Worm (Caenorhabditis elegans) whole organism, L2 larva: ENCODE results near the gene F45G2.7.

ENCODE experiments used
- C34F6.9 ChIP-seq: fragments of 150-350 bp; optimal IDR thresholded peaks from 2 replicates; lab custom pipeline; 2014; ENCODE audit warnings: missing biosample characterization, missing genetic modification characterization
- ZK546.5 ChIP-seq: sonication (generic microtip); optimal IDR thresholded peaks from 2 replicates; lab custom pipeline; 2017; ENCODE audit warnings: missing biosample characterization, missing genetic modification characterization
- alr-1 ChIP-seq: fragments of 150-350 bp; optimal IDR thresholded peaks from 2 replicates; lab custom pipeline; 2014; ENCODE audit warnings: missing biosample characterization, missing genetic modification characterization
- aly-2 ChIP-seq: fragments of 150-350 bp; optimal IDR thresholded peaks from 2 replicates; lab custom pipeline; 2014; ENCODE audit warnings: missing biosample characterization, missing genetic modification characterization
- ama-1 ChIP-seq: fragments of 150-350 bp; optimal IDR thresholded peaks from 2 replicates; lab custom pipeline; 2018; ENCODE audit warnings: inconsistent platforms
- blmp-1 ChIP-seq: sonication (generic microtip); optimal IDR thresholded peaks from 2 replicates; lab custom pipeline; 2017; ENCODE audit warnings: missing genetic modification characterization, mild to moderate bottlenecking, missing compliant biosample characterization, antibody characterized with exemption, moderate library complexity; ENCODE audit not compliant: insufficient read depth
- ceh-16 ChIP-seq: fragments of 150-350 bp; optimal IDR thresholded peaks from 2 replicates; lab custom pipeline; 2014; ENCODE audit warnings: missing biosample characterization, missing genetic modification characterization
- crh-2 ChIP-seq: sonication (generic microtip); optimal IDR thresholded peaks from 2 replicates; lab custom pipeline; 2017; ENCODE audit warnings: missing biosample characterization, missing genetic modification characterization
- egl-27 ChIP-seq: sonication (generic microtip); optimal IDR thresholded peaks from 3 replicates; lab custom pipeline; 2017; ENCODE audit warnings: missing biosample characterization, missing genetic modification reagents, missing genetic modification characterization
- elt-1 ChIP-seq: fragments of 150-350 bp; optimal IDR thresholded peaks from 2 replicates; lab custom pipeline; 2014; ENCODE audit warnings: missing biosample characterization, missing genetic modification characterization
- lin-11 ChIP-seq: fragments of 150-350 bp; sonication (generic microtip); optimal IDR thresholded peaks from 2 replicates; lab custom pipeline; 2014; ENCODE audit warnings: missing biosample characterization, missing genetic modification characterization, inconsistent platforms, mixed read lengths
- lin-13 ChIP-seq: fragments of 150-350 bp; optimal IDR thresholded peaks from 2 replicates; lab custom pipeline; 2014; ENCODE audit warnings: missing biosample characterization, missing genetic modification reagents, missing genetic modification characterization
- lin-39 ChIP-seq: fragments of 150-350 bp; optimal IDR thresholded peaks from 2 replicates; lab custom pipeline; 2014; ENCODE audit warnings: missing biosample characterization, missing genetic modification reagents, missing genetic modification characterization
- lsy-2 ChIP-seq, 2 experiments: fragments of 150-350 bp in 1 of 2; sonication (generic microtip) in 1 of 2; optimal IDR thresholded peaks; 2 replicates each; lab custom pipeline; 2014 to 2017; ENCODE audit warnings: missing biosample characterization in 2 of 2, missing genetic modification characterization in 2 of 2
- mab-5 ChIP-seq: fragments of 150-350 bp; optimal IDR thresholded peaks from 2 replicates; lab custom pipeline; 2014; ENCODE audit warnings: missing biosample characterization, missing genetic modification characterization
- mdl-1 ChIP-seq, 2 experiments: fragments of 150-350 bp in 1 of 2; sonication (generic microtip) in 1 of 2; optimal IDR thresholded peaks; 2 replicates each; lab custom pipeline; 2017; ENCODE audit warnings: missing biosample characterization in 2 of 2, missing genetic modification characterization in 2 of 2
- nhr-10 ChIP-seq: sonication (generic microtip); optimal IDR thresholded peaks from 2 replicates; lab custom pipeline; 2017; ENCODE audit warnings: missing biosample characterization, missing genetic modification characterization
- nhr-11 ChIP-seq: fragments of 150-350 bp; optimal IDR thresholded peaks from 2 replicates; lab custom pipeline; 2014; ENCODE audit warnings: missing biosample characterization, missing genetic modification characterization
- nhr-129 ChIP-seq: fragments of 150-350 bp; optimal IDR thresholded peaks from 2 replicates; lab custom pipeline; 2014; ENCODE audit warnings: missing biosample characterization, missing genetic modification characterization
- nhr-237 ChIP-seq: fragments of 150-350 bp; optimal IDR thresholded peaks from 2 replicates; lab custom pipeline; 2014; ENCODE audit warnings: missing biosample characterization, missing genetic modification characterization
- nhr-77 ChIP-seq: fragments of 150-350 bp; optimal IDR thresholded peaks from 2 replicates; lab custom pipeline; 2014; ENCODE audit warnings: missing biosample characterization, missing genetic modification characterization
- peb-1 ChIP-seq: fragments of 150-350 bp; optimal IDR thresholded peaks from 2 replicates; lab custom pipeline; 2014; ENCODE audit warnings: missing biosample characterization, missing genetic modification characterization
- sem-4 ChIP-seq: fragments of 150-350 bp; optimal IDR thresholded peaks from 2 replicates; lab custom pipeline; 2014; ENCODE audit warnings: missing biosample characterization, missing genetic modification reagents, missing genetic modification characterization
- skn-1 ChIP-seq: sonication (generic microtip); optimal IDR thresholded peaks from 2 replicates; lab custom pipeline; 2017; ENCODE audit warnings: missing biosample characterization, missing genetic modification characterization
- sma-3 ChIP-seq: sonication (generic microtip); optimal IDR thresholded peaks from 2 replicates; lab custom pipeline; 2016; ENCODE audit warnings: missing genetic modification reagents, missing genetic modification characterization, missing compliant biosample characterization
- sma-9 ChIP-seq, 2 experiments: fragments of 150-350 bp in 1 of 2; sonication (generic microtip) in 1 of 2; optimal IDR thresholded peaks; 2 replicates each; lab custom pipeline; 2014 to 2016; ENCODE audit warnings: missing genetic modification characterization in 2 of 2, mild to moderate bottlenecking in 1 of 2, missing biosample characterization in 1 of 2, missing compliant biosample characterization in 1 of 2, missing genetic modification reagents in 1 of 2, moderate library complexity in 1 of 2
- snpc-4 ChIP-seq: fragments of 150-350 bp; optimal IDR thresholded peaks from 2 replicates; lab custom pipeline; 2014; ENCODE audit warnings: missing biosample characterization, missing genetic modification characterization
- unc-55 ChIP-seq: fragments of 150-350 bp; sonication (generic microtip); optimal IDR thresholded peaks from 3 replicates; lab custom pipeline; 2014; ENCODE audit warnings: missing biosample characterization, missing genetic modification reagents, missing genetic modification characterization
- unc-62 ChIP-seq: fragments of 150-350 bp; optimal IDR thresholded peaks from 2 replicates; lab custom pipeline; 2014; ENCODE audit warnings: missing biosample characterization, missing genetic modification reagents, missing genetic modification characterization
- zag-1 ChIP-seq: fragments of 150-350 bp; optimal IDR thresholded peaks from 2 replicates; lab custom pipeline; 2014; ENCODE audit warnings: missing biosample characterization, missing genetic modification characterization
- ztf-1 ChIP-seq: fragments of 200-800 bp; sonication (Bioruptor generic); conservative IDR thresholded peaks from 2 replicates; pipeline ENCODE4 v1.3.6; 2022; ENCODE audit warnings: missing genetic modification characterization, missing compliant biosample characterization

The F45G2.7 gene

ce11 chrIII:13462138-13462634 lies 27.9 kb upstream of the F45G2.7 start, which contains the start of the genes abcf-2 and T27E9.2:
abcf-2 (minus strand) TSS chrIII:13462238.
T27E9.2 (minus strand) TSS chrIII:13462584.
- TF ChIP-seq nhr-77, result no peak

ce11 chrIII:13461535-13461934 lies 27.2 kb upstream of the F45G2.7 start:
- TF ChIP-seq ztf-1 (no peak), crh-2 (tag; lab: Kevin White, UChicago) (no peak), skn-1 (no peak), sem-4 (tag; lab: Kevin White, UChicago) (no peak), peb-1 (tag; lab: Kevin White, UChicago) (no peak), egl-27 (no peak), sma-3 (GFP tag; lab: Kevin White, UChicago) (no peak), C34F6.9 (tag; lab: Kevin White, UChicago) (no peak), unc-55 (GFP tag; lab: Kevin White, UChicago) (no peak), lsy-2 (tag; optimal IDR thresholded peaks at IDR 0.05; lab: Kevin White, UChicago) (no peak), snpc-4 (tag; lab: Kevin White, UChicago) (no peak)
- TF ChIP-seq, all 48 proteins: peak for 0

ce11 chrIII:13458978-13459596 lies 24.8 kb upstream of the F45G2.7 start, which contains the start of gene tag-164:
tag-164 (plus strand) TSS chrIII:13459546.
- TF ChIP-seq nhr-10 (tag; lab: Kevin White, UChicago) (no peak), ama-1 (lab: Kevin White, UChicago) (no peak), elt-1 (tag; lab: Kevin White, UChicago) (no peak), ceh-16 (tag; lab: Kevin White, UChicago) (no peak), ZK546.5 (tag; lab: Kevin White, UChicago) (no peak), lin-11 (tag; lab: Kevin White, UChicago) (no peak)

- TF ChIP-seq skn-1, result no peak
- TF ChIP-seq ztf-1, result no peak
- TF ChIP-seq ama-1 (lab: Kevin White, UChicago), result peak; percentile 1
- no peak for TF ChIP-seq aly-2 (tag; lab: Kevin White, UChicago)
These were observed 23.0 kb upstream of the F45G2.7 start for ce11 chrIII:13457305-13457704.

ce11 chrIII:13455816-13456215 lies 21.5 kb upstream of the F45G2.7 start:
- no peak for TF ChIP-seq lin-39 (tag; lab: Kevin White, UChicago)
- TF ChIP-seq elt-1 (tag; lab: Kevin White, UChicago), result no peak
- peak; percentile 1 for TF ChIP-seq zag-1 (tag; lab: Kevin White, UChicago)
- TF ChIP-seq unc-62 (GFP tag; lab: Kevin White, UChicago), result no peak
- TF ChIP-seq unc-55 (GFP tag; lab: Kevin White, UChicago), result peak; percentile 92
- no peak for TF ChIP-seq alr-1 (tag; lab: Kevin White, UChicago)
- no peak for TF ChIP-seq mdl-1 (tag; optimal IDR thresholded peaks at IDR 0.05; lab: Kevin White, UChicago)
- TF ChIP-seq C34F6.9 (tag; lab: Kevin White, UChicago), result peak; percentile 73
- TF ChIP-seq blmp-1 (tag; lab: Kevin White, UChicago), result no peak
- no peak for TF ChIP-seq ama-1 (lab: Kevin White, UChicago)
- TF ChIP-seq sma-9 (GFP tag; optimal IDR thresholded peaks at IDR 0.05; lab: Kevin White, UChicago), result peak; percentile 12
- TF ChIP-seq sma-9 (tag; optimal IDR thresholded peaks at IDR 0.05; lab: Kevin White, UChicago), result no peak
- no peak for TF ChIP-seq skn-1
- no peak for TF ChIP-seq nhr-11 (tag; lab: Kevin White, UChicago)
- peak in 1 of 2 experiments; percentile 64 for TF ChIP-seq lsy-2 (tag; optimal IDR thresholded peaks at IDR 0.05; lab: Kevin White, UChicago)
- TF ChIP-seq lin-13 (GFP tag; lab: Kevin White, UChicago), result peak; percentile 53
- TF ChIP-seq egl-27, result no peak
- no peak for TF ChIP-seq nhr-10 (tag; lab: Kevin White, UChicago)
- TF ChIP-seq mab-5 (tag; lab: Kevin White, UChicago), result no peak
- peak; percentile 66 for TF ChIP-seq crh-2 (tag; lab: Kevin White, UChicago)
- no peak for TF ChIP-seq nhr-237 (tag; lab: Kevin White, UChicago)
- no peak for TF ChIP-seq aly-2 (tag; lab: Kevin White, UChicago)
- peak; percentile 73 for TF ChIP-seq nhr-129 (tag; lab: Kevin White, UChicago)
- TF ChIP-seq, all 48 proteins: peak for 8
